Worm (Caenorhabditis elegans) whole organism, L1 larva: Measurements from ENCODE around the gene F53F8.4.
A peak's percentile ranks its signal among the peaks of the same experiment; 100 is the strongest.
"Not testable (repeated sequence)": the region's sequence is repeated elsewhere in the genome, so short reads cannot be mapped to it uniquely, and the experiment has no call there.

Experiments used
- Y116A8C.19 ChIP-seq: sonication (generic microtip); optimal IDR thresholded peaks from 2 replicates; lab custom pipeline; 2016; ENCODE audit warnings: missing compliant biosample characterization, missing genetic modification characterization, borderline replicate concordance
- alr-1 ChIP-seq: fragments of 200-800 bp; sonication (Bioruptor generic); optimal IDR thresholded peaks from 2 replicates; lab custom pipeline; 2018; ENCODE audit warnings: borderline replicate concordance, mild to moderate bottlenecking, missing genetic modification characterization, missing compliant biosample characterization
- ama-1 ChIP-seq: fragments of 150-350 bp; optimal IDR thresholded peaks from 2 replicates; lab custom pipeline; 2014
- ceh-82 ChIP-seq, 3 experiments: fragments of 150-350 bp in 1 of 3; sonication (generic microtip) in 2 of 3; optimal IDR thresholded peaks; 2 replicates each; lab custom pipeline; 2014 to 2017; ENCODE audit warnings: missing biosample characterization in 3 of 3, missing genetic modification characterization in 3 of 3
- dpl-1 ChIP-seq, 3 experiments: fragments of 150-350 bp in 2 of 3; sonication (generic microtip) in 1 of 3; optimal IDR thresholded peaks; 2 replicates each; lab custom pipeline; 2014 to 2017; ENCODE audit warnings: missing biosample characterization in 3 of 3, missing genetic modification characterization in 3 of 3, missing genetic modification reagents in 3 of 3
- dsc-1 ChIP-seq: sonication (generic microtip); optimal IDR thresholded peaks from 2 replicates; lab custom pipeline; 2016; ENCODE audit warnings: mild to moderate bottlenecking, missing genetic modification characterization, missing compliant biosample characterization
- efl-1 ChIP-seq, 4 experiments: fragments of 150-350 bp; optimal IDR thresholded peaks in 3 of 4; peaks in 1 of 4; 1 replicate in 1 of 4; 2 replicates in 3 of 4; lab custom pipeline; 2014; ENCODE audit warnings: missing biosample characterization in 2 of 4, missing genetic modification characterization in 2 of 4, missing genetic modification reagents in 2 of 4
- efl-3 ChIP-seq: fragments of 200-800 bp; sonication (Bioruptor generic); optimal IDR thresholded peaks from 2 replicates; lab custom pipeline; 2018; ENCODE audit warnings: mild to moderate bottlenecking, missing genetic modification characterization, missing compliant biosample characterization
- elt-2 ChIP-seq: sonication (generic microtip); optimal IDR thresholded peaks from 2 replicates; lab custom pipeline; 2016; ENCODE audit warnings: missing genetic modification characterization, mild to moderate bottlenecking, inconsistent platforms, missing compliant biosample characterization, missing genetic modification reagents
- elt-3 ChIP-seq, 6 experiments: fragments of 150-350 bp in 1 of 6; sonication (generic microtip); optimal IDR thresholded peaks; 2 replicates each; lab custom pipeline; 2017 to 2018; ENCODE audit warnings: missing biosample characterization in 6 of 6, missing genetic modification characterization in 6 of 6, inconsistent platforms in 1 of 6
- fkh-8 ChIP-seq: sonication (generic microtip); optimal IDR thresholded peaks from 2 replicates; lab custom pipeline; 2016; ENCODE audit warnings: mild to moderate bottlenecking, missing genetic modification characterization, missing compliant biosample characterization
- hpl-2 ChIP-seq: fragments of 150-350 bp; optimal IDR thresholded peaks from 2 replicates; lab custom pipeline; 2014; ENCODE audit warnings: missing biosample characterization, missing genetic modification reagents, missing genetic modification characterization
- irx-1 ChIP-seq: sonication (generic microtip); optimal IDR thresholded peaks from 2 replicates; lab custom pipeline; 2016; ENCODE audit warnings: missing genetic modification characterization, missing compliant biosample characterization
- jun-1 ChIP-seq: fragments of 150-350 bp; optimal IDR thresholded peaks from 2 replicates; lab custom pipeline; 2014; ENCODE audit warnings: missing biosample characterization, missing genetic modification reagents, missing genetic modification characterization
- lin-13 ChIP-seq: fragments of 150-350 bp; optimal IDR thresholded peaks from 2 replicates; lab custom pipeline; 2014; ENCODE audit warnings: missing biosample characterization, missing genetic modification reagents, missing genetic modification characterization
- lin-14 ChIP-seq: fragments of 200-800 bp; sonication (Bioruptor generic); optimal IDR thresholded peaks from 2 replicates; lab custom pipeline; 2018; ENCODE audit warnings: mild to moderate bottlenecking, missing genetic modification characterization, moderate library complexity, missing compliant biosample characterization
- lin-15B ChIP-seq: fragments of 150-350 bp; sonication (generic microtip); optimal IDR thresholded peaks from 3 replicates; lab custom pipeline; 2014; ENCODE audit warnings: missing biosample characterization, missing genetic modification characterization
- lin-35 ChIP-seq, 2 experiments: fragments of 150-350 bp; optimal IDR thresholded peaks; 2 replicates each; lab custom pipeline; 2014; ENCODE audit warnings: missing biosample characterization in 2 of 2, missing genetic modification characterization in 2 of 2, missing genetic modification reagents in 2 of 2
- lin-39 ChIP-seq: fragments of 150-350 bp; optimal IDR thresholded peaks from 2 replicates; lab custom pipeline; 2014; ENCODE audit warnings: missing biosample characterization, missing genetic modification reagents, missing genetic modification characterization
- lsy-2 ChIP-seq, 2 experiments: fragments of 150-350 bp; optimal IDR thresholded peaks; 2 replicates each; lab custom pipeline; 2014; ENCODE audit warnings: missing biosample characterization in 2 of 2, missing genetic modification characterization in 2 of 2
- mdl-1 ChIP-seq, 2 experiments: fragments of 150-350 bp; optimal IDR thresholded peaks; 2 replicates each; lab custom pipeline; 2014 to 2017; ENCODE audit warnings: missing biosample characterization in 2 of 2, missing genetic modification characterization in 2 of 2, inconsistent platforms in 1 of 2
- mep-1 ChIP-seq: fragments of 150-350 bp; optimal IDR thresholded peaks from 2 replicates; lab custom pipeline; 2014; ENCODE audit warnings: missing biosample characterization, missing genetic modification characterization
- nhr-19 ChIP-seq: fragments of 200-800 bp; sonication (Bioruptor generic); conservative IDR thresholded peaks from 2 replicates; pipeline ENCODE4 v1.3.6; 2022; ENCODE audit warnings: missing genetic modification characterization, missing compliant biosample characterization
- nhr-20 ChIP-seq: sonication (generic microtip); optimal IDR thresholded peaks from 2 replicates; lab custom pipeline; 2016; ENCODE audit warnings: mild to moderate bottlenecking, missing genetic modification characterization, missing compliant biosample characterization
- nhr-47 ChIP-seq: sonication (generic microtip); optimal IDR thresholded peaks from 2 replicates; lab custom pipeline; 2016; ENCODE audit warnings: mild to moderate bottlenecking, missing genetic modification characterization, moderate library complexity, missing compliant biosample characterization
- nhr-71 ChIP-seq: sonication (generic microtip); optimal IDR thresholded peaks from 2 replicates; lab custom pipeline; 2016; ENCODE audit warnings: mild to moderate bottlenecking, missing genetic modification characterization, moderate library complexity, missing compliant biosample characterization
- nhr-85 ChIP-seq: sonication (generic microtip); peaks from one replicate; lab custom pipeline; 2016; ENCODE audit warnings: missing genetic modification characterization, inconsistent platforms, missing compliant biosample characterization
- nhr-90 ChIP-seq: sonication (generic microtip); optimal IDR thresholded peaks from 2 replicates; lab custom pipeline; 2016; ENCODE audit warnings: mild to moderate bottlenecking, missing genetic modification characterization, missing compliant biosample characterization; ENCODE audit not compliant: poor library complexity
- pag-3 ChIP-seq: sonication (generic microtip); optimal IDR thresholded peaks from 2 replicates; lab custom pipeline; 2017; ENCODE audit warnings: missing genetic modification characterization, mild to moderate bottlenecking, missing compliant biosample characterization, antibody characterized with exemption, borderline replicate concordance; ENCODE audit not compliant: insufficient read depth
- pax-3 ChIP-seq: fragments of 200-800 bp; sonication (Bioruptor generic); optimal IDR thresholded peaks from 2 replicates; lab custom pipeline; 2018; ENCODE audit warnings: mild to moderate bottlenecking, missing genetic modification characterization, moderate library complexity, missing compliant biosample characterization
- rnt-1 ChIP-seq: sonication (generic microtip); optimal IDR thresholded peaks from 2 replicates; lab custom pipeline; 2016; ENCODE audit warnings: mild to moderate bottlenecking, missing genetic modification characterization, moderate library complexity, missing compliant biosample characterization
- snpc-4 ChIP-seq: fragments of 150-350 bp; optimal IDR thresholded peaks from 2 replicates; lab custom pipeline; 2014; ENCODE audit warnings: missing biosample characterization, missing genetic modification characterization
- snu-23 ChIP-seq: sonication (generic microtip); optimal IDR thresholded peaks from 2 replicates; lab custom pipeline; 2016; ENCODE audit warnings: missing genetic modification characterization, missing compliant biosample characterization
- swsn-7 ChIP-seq: sonication (generic microtip); optimal IDR thresholded peaks from 2 replicates; lab custom pipeline; 2016; ENCODE audit warnings: missing genetic modification characterization, missing compliant biosample characterization
- tbx-2 ChIP-seq: sonication (generic microtip); optimal IDR thresholded peaks from 2 replicates; lab custom pipeline; 2016; ENCODE audit warnings: missing genetic modification characterization, missing compliant biosample characterization
- tlp-1 ChIP-seq: fragments of 150-350 bp; optimal IDR thresholded peaks from 2 replicates; lab custom pipeline; 2014; ENCODE audit warnings: missing biosample characterization, missing genetic modification characterization
- unc-62 ChIP-seq: fragments of 150-350 bp; optimal IDR thresholded peaks from 2 replicates; lab custom pipeline; 2014; ENCODE audit warnings: missing biosample characterization, missing genetic modification reagents, missing genetic modification characterization
- xbp-1 ChIP-seq: sonication (generic microtip); optimal IDR thresholded peaks from 2 replicates; lab custom pipeline; 2016; ENCODE audit warnings: missing genetic modification characterization, missing compliant biosample characterization

The F53F8.4 gene

ce11 chrV:20698837-20699236 is 7.4 kb upstream of the F53F8.4 start:
- TF ChIP-seq snpc-4 (tag; lab: Kevin White, UChicago) (peak; percentile 91), efl-1 (GFP tag; optimal IDR thresholded peaks at IDR 0.05 in 1 of 2; lab: Kevin White, UChicago) (peak in 1 of 2 experiments; percentile 78), lin-14 (GFP tag; lab: Kevin White, UChicago) (peak; percentile 2), nhr-19 (peak; percentile 37), nhr-47 (tag; lab: Kevin White, UChicago) (peak; percentile 37), nhr-71 (tag; lab: Kevin White, UChicago) (peak; percentile 34)
- not testable (repeated sequence) for TF ChIP-seq efl-1 (optimal IDR thresholded peaks at IDR 0.05; lab: Kevin White, UChicago)
- TF ChIP-seq, all 84 proteins: peak for 6; not testable (repeated sequence) for 78

ce11 chrV:20698266-20698665 is 6.8 kb upstream of the F53F8.4 start, which contains the start of gene F53F8.7:
F53F8.7 (minus strand) TSS chrV:20698366.
- TF ChIP-seq nhr-90 (tag; lab: Kevin White, UChicago), result no peak
- TF ChIP-seq nhr-19, result no peak
- TF ChIP-seq ceh-82 (tag; optimal IDR thresholded peaks at IDR 0.05; lab: Kevin White, UChicago), result no peak
- TF ChIP-seq pax-3 (tag; lab: Kevin White, UChicago), result no peak
- TF ChIP-seq lin-35 (GFP tag; optimal IDR thresholded peaks at IDR 0.05; lab: Kevin White, UChicago), result no peak
- TF ChIP-seq lin-15B (tag; lab: Kevin White, UChicago), result no peak
- no peak for TF ChIP-seq nhr-20
- no peak for TF ChIP-seq dsc-1 (tag; lab: Kevin White, UChicago)

ce11 chrV:20693968-20694367 is 2.5 kb upstream of the F53F8.4 start:
- no peak for TF ChIP-seq alr-1
- TF ChIP-seq lin-13 (GFP tag; lab: Kevin White, UChicago), result no peak
- TF ChIP-seq hpl-2 (GFP tag; lab: Kevin White, UChicago), result peak; percentile 6
- TF ChIP-seq unc-62 (GFP tag; lab: Kevin White, UChicago), result no peak
- peak; percentile 4 to 53 for TF ChIP-seq lsy-2 (tag; optimal IDR thresholded peaks at IDR 0.05; lab: Kevin White, UChicago)
- TF ChIP-seq lin-14 (GFP tag; lab: Kevin White, UChicago), result peak; percentile 23
- TF ChIP-seq rnt-1 (tag; lab: Kevin White, UChicago), result peak; percentile 3
- no peak for TF ChIP-seq pax-3 (tag; lab: Kevin White, UChicago)
- peak; percentile 10 for TF ChIP-seq tbx-2 (tag; lab: Kevin White, UChicago)
- peak; percentile 2 to 18 for TF ChIP-seq efl-1 (optimal IDR thresholded peaks at IDR 0.05; lab: Kevin White, UChicago)
- peak in 1 of 2 experiments; percentile 91 for TF ChIP-seq efl-1 (GFP tag; optimal IDR thresholded peaks at IDR 0.05 in 1 of 2; lab: Kevin White, UChicago)
- peak; percentile 9 for TF ChIP-seq fkh-8
- TF ChIP-seq ama-1 (lab: Kevin White, UChicago), result no peak
- TF ChIP-seq jun-1 (tag; lab: Kevin White, UChicago), result no peak
- TF ChIP-seq dpl-1 (GFP tag; optimal IDR thresholded peaks at IDR 0.05; lab: Kevin White, UChicago), result peak in 1 of 3 experiments; percentile 17
- TF ChIP-seq nhr-90 (tag; lab: Kevin White, UChicago), result peak; percentile 64
- no peak for TF ChIP-seq Y116A8C.19 (tag; lab: Kevin White, UChicago)
- peak; percentile 12 to 47 for TF ChIP-seq lin-35 (GFP tag; optimal IDR thresholded peaks at IDR 0.05; lab: Kevin White, UChicago)
- no peak for TF ChIP-seq tlp-1 (tag; lab: Kevin White, UChicago)
- TF ChIP-seq nhr-47 (tag; lab: Kevin White, UChicago), result peak; percentile 67
- TF ChIP-seq elt-3 (tag; optimal IDR thresholded peaks at IDR 0.05; lab: Kevin White, UChicago), result peak in 2 of 6 experiments; percentile 6 to 21
- peak; percentile 40 for TF ChIP-seq mep-1 (tag; lab: Kevin White, UChicago)
- no peak for TF ChIP-seq pag-3 (tag; lab: Kevin White, UChicago)
- peak; percentile 6 for TF ChIP-seq dsc-1 (tag; lab: Kevin White, UChicago)
- peak; percentile 15 for TF ChIP-seq xbp-1 (tag; lab: Kevin White, UChicago)
- peak; percentile 15 for TF ChIP-seq snpc-4 (tag; lab: Kevin White, UChicago)
- peak in 1 of 2 experiments; percentile 20 for TF ChIP-seq mdl-1 (tag; optimal IDR thresholded peaks at IDR 0.05; lab: Kevin White, UChicago)
- peak; percentile 58 for TF ChIP-seq nhr-71 (tag; lab: Kevin White, UChicago)
- TF ChIP-seq irx-1 (tag; lab: Kevin White, UChicago), result no peak
- TF ChIP-seq ceh-82 (tag; optimal IDR thresholded peaks at IDR 0.05; lab: Kevin White, UChicago), result peak in 1 of 3 experiments; percentile 4
- TF ChIP-seq nhr-19, result peak; percentile 30; the same call in 1 of the 2 replicates
- peak; percentile 50 for TF ChIP-seq snu-23 (GFP tag; lab: Kevin White, UChicago)
- peak; percentile 45 for TF ChIP-seq nhr-20
- peak; percentile 40 for TF ChIP-seq swsn-7 (tag; lab: Kevin White, UChicago)
- no peak for TF ChIP-seq efl-3 (GFP tag; lab: Kevin White, UChicago)
- TF ChIP-seq nhr-85, result no peak
- TF ChIP-seq elt-2 (tag; lab: Kevin White, UChicago), result peak; percentile 19
- peak; percentile 12 for TF ChIP-seq lin-39 (tag; lab: Kevin White, UChicago)
